Worm (Caenorhabditis elegans): Measurements from ENCODE around the gene num-1.

DNA sequence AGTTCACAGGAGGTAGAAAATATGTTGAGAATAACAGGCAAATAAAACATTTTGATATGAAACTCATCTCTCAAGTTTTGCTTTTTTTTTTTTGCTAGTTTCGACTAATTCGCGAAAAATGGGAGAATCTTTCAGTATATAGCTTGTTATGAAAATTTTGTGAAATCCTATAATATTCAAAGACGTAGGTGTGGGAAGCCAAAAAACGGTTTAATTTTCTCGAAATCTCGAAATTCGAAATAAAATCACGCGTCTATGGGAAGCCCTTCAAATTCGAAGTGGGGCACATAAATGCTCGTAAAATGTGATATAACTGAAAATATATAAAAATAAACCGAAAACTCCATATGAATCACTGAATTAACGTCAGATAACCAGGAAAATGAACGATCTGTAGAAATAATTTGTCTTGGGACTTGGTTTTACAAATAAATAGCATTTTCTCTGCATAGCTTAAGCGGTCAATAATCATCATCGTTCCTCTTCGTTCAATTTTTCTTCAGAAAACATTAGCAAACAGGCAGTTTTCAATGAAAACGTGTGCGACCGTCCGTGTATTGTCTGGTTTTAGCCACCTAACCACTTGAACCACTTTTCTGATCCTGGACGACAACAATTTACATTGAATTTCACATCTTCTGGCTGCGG, 4.5 kb upstream of the num-1 start, which contains the start of the genes gcy-22 and grl-14:
- TF ChIP-seq skn-1 (tag; optimal IDR thresholded peaks at IDR 0.05) (no peak), ama-1 (optimal IDR thresholded peaks at IDR 0.05) (no peak), lin-39 (tag; optimal IDR thresholded peaks at IDR 0.05) (no peak), nhr-11 (tag; optimal IDR thresholded peaks at IDR 0.05) (no peak), mxl-2 (GFP tag; conservative IDR thresholded peaks at IDR 0.05) (no peak), pqm-1 (tag; optimal IDR thresholded peaks at IDR 0.05) (no peak), spr-1 (tag; optimal IDR thresholded peaks at IDR 0.05) (no peak), arid-1 (GFP tag; conservative IDR thresholded peaks at IDR 0.05) (no peak), ceh-44 (GFP tag; IDR thresholded peaks at IDR 0.05) (no peak), fos-1 (tag; optimal IDR thresholded peaks at IDR 0.05) (no peak), zag-1 (tag; optimal IDR thresholded peaks at IDR 0.05) (no peak), ceh-28 (tag; optimal IDR thresholded peaks at IDR 0.05) (no peak), lin-13 (GFP tag; optimal IDR thresholded peaks at IDR 0.05) (no peak), nhr-237 (tag; optimal IDR thresholded peaks at IDR 0.05) (no peak)
